Worm (Caenorhabditis elegans) whole organism, L2 larva: ENCODE data around the gene tmc-2.

Experiments
- F13H6.1 ChIP-seq: sonication (generic microtip); optimal IDR thresholded peaks from 2 replicates; lab custom pipeline; 2016; ENCODE audit warnings: missing genetic modification characterization, missing compliant biosample characterization
- R02D3.7 ChIP-seq: fragments of 150-350 bp; optimal IDR thresholded peaks from 2 replicates; lab custom pipeline; 2014; ENCODE audit warnings: missing biosample characterization, missing genetic modification characterization
- Y55F3AM.14 ChIP-seq: fragments of 200-800 bp; sonication (Bioruptor generic); optimal IDR thresholded peaks from 2 replicates; lab custom pipeline; 2018; ENCODE audit warnings: mild to moderate bottlenecking, missing genetic modification characterization, missing compliant biosample characterization
- ZK546.5 ChIP-seq: sonication (generic microtip); optimal IDR thresholded peaks from 2 replicates; lab custom pipeline; 2017; ENCODE audit warnings: missing biosample characterization, missing genetic modification characterization
- aly-2 ChIP-seq: fragments of 150-350 bp; optimal IDR thresholded peaks from 2 replicates; lab custom pipeline; 2014; ENCODE audit warnings: missing biosample characterization, missing genetic modification characterization
- ama-1 ChIP-seq: fragments of 150-350 bp; optimal IDR thresholded peaks from 2 replicates; lab custom pipeline; 2018; ENCODE audit warnings: inconsistent platforms
- blmp-1 ChIP-seq: sonication (generic microtip); optimal IDR thresholded peaks from 2 replicates; lab custom pipeline; 2017; ENCODE audit warnings: missing genetic modification characterization, mild to moderate bottlenecking, missing compliant biosample characterization, antibody characterized with exemption, moderate library complexity; ENCODE audit not compliant: insufficient read depth
- ceh-82 ChIP-seq: fragments of 150-350 bp; optimal IDR thresholded peaks from 2 replicates; lab custom pipeline; 2014; ENCODE audit warnings: missing biosample characterization, missing genetic modification characterization
- crh-2 ChIP-seq: sonication (generic microtip); optimal IDR thresholded peaks from 2 replicates; lab custom pipeline; 2017; ENCODE audit warnings: missing biosample characterization, missing genetic modification characterization
- egl-27 ChIP-seq: sonication (generic microtip); optimal IDR thresholded peaks from 3 replicates; lab custom pipeline; 2017; ENCODE audit warnings: missing biosample characterization, missing genetic modification reagents, missing genetic modification characterization
- elt-1 ChIP-seq: fragments of 150-350 bp; optimal IDR thresholded peaks from 2 replicates; lab custom pipeline; 2014; ENCODE audit warnings: missing biosample characterization, missing genetic modification characterization
- elt-3 ChIP-seq: sonication (generic microtip); optimal IDR thresholded peaks from 2 replicates; lab custom pipeline; 2017; ENCODE audit warnings: missing biosample characterization, missing genetic modification characterization
- fos-1 ChIP-seq: fragments of 150-350 bp; optimal IDR thresholded peaks from 2 replicates; lab custom pipeline; 2014; ENCODE audit warnings: missing biosample characterization, missing genetic modification characterization
- gmeb-1 ChIP-seq: fragments of 150-350 bp; optimal IDR thresholded peaks from 2 replicates; lab custom pipeline; 2014; ENCODE audit warnings: missing biosample characterization, missing genetic modification characterization
- lin-11 ChIP-seq: fragments of 150-350 bp; sonication (generic microtip); optimal IDR thresholded peaks from 2 replicates; lab custom pipeline; 2014; ENCODE audit warnings: missing biosample characterization, missing genetic modification characterization, inconsistent platforms, mixed read lengths
- lin-39 ChIP-seq: fragments of 150-350 bp; optimal IDR thresholded peaks from 2 replicates; lab custom pipeline; 2014; ENCODE audit warnings: missing biosample characterization, missing genetic modification reagents, missing genetic modification characterization
- lsy-2 ChIP-seq, 2 experiments: fragments of 150-350 bp in 1 of 2; sonication (generic microtip) in 1 of 2; optimal IDR thresholded peaks; 2 replicates each; lab custom pipeline; 2014 to 2017; ENCODE audit warnings: missing biosample characterization in 2 of 2, missing genetic modification characterization in 2 of 2
- mab-5 ChIP-seq: fragments of 150-350 bp; optimal IDR thresholded peaks from 2 replicates; lab custom pipeline; 2014; ENCODE audit warnings: missing biosample characterization, missing genetic modification characterization
- mbf-1 ChIP-seq: sonication (generic microtip); optimal IDR thresholded peaks from 2 replicates; lab custom pipeline; 2017; ENCODE audit warnings: missing biosample characterization, missing genetic modification characterization
- mdl-1 ChIP-seq, 2 experiments: fragments of 150-350 bp in 1 of 2; sonication (generic microtip) in 1 of 2; optimal IDR thresholded peaks; 2 replicates each; lab custom pipeline; 2017; ENCODE audit warnings: missing biosample characterization in 2 of 2, missing genetic modification characterization in 2 of 2
- nhr-10 ChIP-seq: sonication (generic microtip); optimal IDR thresholded peaks from 2 replicates; lab custom pipeline; 2017; ENCODE audit warnings: missing biosample characterization, missing genetic modification characterization
- nhr-11 ChIP-seq: fragments of 150-350 bp; optimal IDR thresholded peaks from 2 replicates; lab custom pipeline; 2014; ENCODE audit warnings: missing biosample characterization, missing genetic modification characterization
- nhr-12 ChIP-seq: fragments of 150-350 bp; optimal IDR thresholded peaks from 2 replicates; lab custom pipeline; 2014; ENCODE audit warnings: missing biosample characterization, missing genetic modification characterization
- nhr-129 ChIP-seq: fragments of 150-350 bp; optimal IDR thresholded peaks from 2 replicates; lab custom pipeline; 2014; ENCODE audit warnings: missing biosample characterization, missing genetic modification characterization
- nhr-23 ChIP-seq: fragments of 150-350 bp; optimal IDR thresholded peaks from 2 replicates; lab custom pipeline; 2014; ENCODE audit warnings: missing biosample characterization, missing genetic modification reagents, missing genetic modification characterization
- nhr-237 ChIP-seq: fragments of 150-350 bp; optimal IDR thresholded peaks from 2 replicates; lab custom pipeline; 2014; ENCODE audit warnings: missing biosample characterization, missing genetic modification characterization
- nhr-25 ChIP-seq: fragments of 150-350 bp; sonication (generic microtip); optimal IDR thresholded peaks from 3 replicates; lab custom pipeline; 2014; ENCODE audit warnings: missing biosample characterization, missing genetic modification characterization
- nhr-6 ChIP-seq: fragments of 150-350 bp; optimal IDR thresholded peaks from 2 replicates; lab custom pipeline; 2014; ENCODE audit warnings: missing biosample characterization, missing genetic modification characterization
- peb-1 ChIP-seq: fragments of 150-350 bp; optimal IDR thresholded peaks from 2 replicates; lab custom pipeline; 2014; ENCODE audit warnings: missing biosample characterization, missing genetic modification characterization
- skn-1 ChIP-seq: sonication (generic microtip); optimal IDR thresholded peaks from 2 replicates; lab custom pipeline; 2017; ENCODE audit warnings: missing biosample characterization, missing genetic modification characterization
- sma-3 ChIP-seq: sonication (generic microtip); optimal IDR thresholded peaks from 2 replicates; lab custom pipeline; 2016; ENCODE audit warnings: missing genetic modification reagents, missing genetic modification characterization, missing compliant biosample characterization
- sma-9 ChIP-seq, 2 experiments: fragments of 150-350 bp in 1 of 2; sonication (generic microtip) in 1 of 2; optimal IDR thresholded peaks; 2 replicates each; lab custom pipeline; 2014 to 2016; ENCODE audit warnings: missing genetic modification characterization in 2 of 2, mild to moderate bottlenecking in 1 of 2, missing biosample characterization in 1 of 2, missing compliant biosample characterization in 1 of 2, missing genetic modification reagents in 1 of 2, moderate library complexity in 1 of 2
- snpc-4 ChIP-seq: fragments of 150-350 bp; optimal IDR thresholded peaks from 2 replicates; lab custom pipeline; 2014; ENCODE audit warnings: missing biosample characterization, missing genetic modification characterization
- unc-55 ChIP-seq: fragments of 150-350 bp; sonication (generic microtip); optimal IDR thresholded peaks from 3 replicates; lab custom pipeline; 2014; ENCODE audit warnings: missing biosample characterization, missing genetic modification reagents, missing genetic modification characterization
- unc-62 ChIP-seq: fragments of 150-350 bp; optimal IDR thresholded peaks from 2 replicates; lab custom pipeline; 2014; ENCODE audit warnings: missing biosample characterization, missing genetic modification reagents, missing genetic modification characterization
- ztf-1 ChIP-seq: fragments of 200-800 bp; sonication (Bioruptor generic); conservative IDR thresholded peaks from 2 replicates; pipeline ENCODE4 v1.3.6; 2022; ENCODE audit warnings: missing genetic modification characterization, missing compliant biosample characterization
- ztf-4 ChIP-seq: fragments of 150-350 bp; optimal IDR thresholded peaks from 2 replicates; lab custom pipeline; 2014; ENCODE audit warnings: missing biosample characterization, missing genetic modification characterization

Gene tmc-2

DNA sequence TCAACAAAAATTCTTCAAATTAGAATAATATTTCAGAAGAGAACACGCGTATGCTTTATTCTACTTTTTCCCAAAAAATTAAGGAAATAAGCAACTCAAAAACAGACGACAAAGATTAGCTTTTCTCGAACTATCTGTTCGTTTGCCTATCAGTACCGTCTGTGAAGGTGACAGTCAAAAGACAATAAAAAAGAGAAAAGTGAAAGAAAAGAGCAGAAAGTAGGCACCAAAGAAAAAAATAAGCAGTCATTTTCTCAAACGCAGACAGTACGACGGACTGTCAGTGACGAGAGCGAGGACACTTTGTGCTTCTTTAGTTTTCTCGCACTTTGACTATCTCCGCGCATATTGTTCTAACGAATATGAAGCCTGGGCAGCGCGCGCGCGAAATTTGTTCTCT, 37.0 kb upstream of the tmc-2 start:
- no peak for TF ChIP-seq mdl-1 (tag; optimal IDR thresholded peaks at IDR 0.05; lab: Kevin White, UChicago)
- TF ChIP-seq ztf-1 (GFP tag; lab: Robert Waterston, UW) = no peak
- peak; percentile 52 for TF ChIP-seq fos-1
- TF ChIP-seq ceh-82 (tag; lab: Kevin White, UChicago) = no peak
- TF ChIP-seq, all 48 proteins: peak for 1

DNA sequence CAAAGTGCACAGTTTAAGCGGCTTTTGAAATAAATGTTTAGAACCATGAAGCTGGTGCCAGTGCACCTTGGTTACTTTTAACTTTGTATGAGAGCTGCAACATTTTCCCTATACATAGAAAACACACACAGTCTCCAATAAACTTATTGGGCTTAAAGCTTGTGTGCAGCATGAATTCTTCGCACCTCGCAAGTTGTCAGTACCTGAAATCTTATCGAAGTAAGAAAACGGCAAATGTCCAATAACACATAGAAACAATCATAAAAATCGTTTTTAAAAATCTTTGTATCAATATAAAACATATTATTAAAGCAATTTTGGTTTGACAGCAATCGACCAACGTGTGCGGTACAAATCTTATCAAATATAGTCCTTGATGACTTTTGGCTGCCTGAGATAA, 35.1 kb upstream of the tmc-2 start:
- TF ChIP-seq elt-1 (tag; lab: Kevin White, UChicago) (no peak), peb-1 (tag; lab: Kevin White, UChicago) (no peak), mdl-1 (tag; optimal IDR thresholded peaks at IDR 0.05; lab: Kevin White, UChicago) (no peak), lin-39 (no peak), nhr-6 (tag; lab: Kevin White, UChicago) (no peak), F13H6.1 (tag; lab: Kevin White, UChicago) (no peak), nhr-23 (no peak), ama-1 (lab: Kevin White, UChicago) (no peak), unc-62 (GFP tag; lab: Kevin White, UChicago) (no peak), mab-5 (tag; lab: Kevin White, UChicago) (no peak), blmp-1 (no peak), nhr-12 (tag; lab: Kevin White, UChicago) (no peak), sma-9 (GFP tag; optimal IDR thresholded peaks at IDR 0.05; lab: Kevin White, UChicago) (no peak), sma-9 (tag; optimal IDR thresholded peaks at IDR 0.05; lab: Kevin White, UChicago) (no peak), gmeb-1 (tag; lab: Kevin White, UChicago) (no peak), ztf-4 (tag; lab: Kevin White, UChicago) (no peak), fos-1 (no peak), lin-11 (tag; lab: Kevin White, UChicago) (no peak)

DNA sequence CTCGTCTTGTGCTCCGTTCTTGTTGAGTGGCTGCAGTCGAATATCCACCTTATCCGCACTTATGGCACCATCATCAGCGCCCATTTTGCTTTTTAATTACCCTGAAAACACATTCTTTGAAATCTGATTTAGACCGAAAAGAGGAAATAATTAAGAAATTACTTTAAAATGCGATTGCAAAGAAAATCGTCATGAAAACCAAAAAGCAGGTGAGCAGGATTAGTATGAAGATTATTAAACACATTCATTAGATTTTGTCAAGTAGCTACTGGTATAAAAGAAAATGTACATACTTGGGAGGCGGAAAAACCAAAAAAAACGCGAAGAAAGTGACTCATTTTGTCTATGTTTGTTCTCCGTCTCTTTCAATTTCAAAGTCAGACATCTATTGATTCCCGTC, 32.8 kb upstream of the tmc-2 start, which contains the start of gene B0416.5:
Gene B0416.5, minus strand, starts transcription at position 101 of the 400 bp plus-strand sequence.
- TF ChIP-seq fos-1 (no peak), lsy-2 (tag; optimal IDR thresholded peaks at IDR 0.05; lab: Kevin White, UChicago) (no peak), ztf-1 (GFP tag; lab: Robert Waterston, UW) (no peak), nhr-23 (no peak), nhr-129 (tag; lab: Kevin White, UChicago) (no peak), unc-55 (GFP tag; lab: Kevin White, UChicago) (peak; percentile 9), F13H6.1 (tag; lab: Kevin White, UChicago) (no peak)

DNA sequence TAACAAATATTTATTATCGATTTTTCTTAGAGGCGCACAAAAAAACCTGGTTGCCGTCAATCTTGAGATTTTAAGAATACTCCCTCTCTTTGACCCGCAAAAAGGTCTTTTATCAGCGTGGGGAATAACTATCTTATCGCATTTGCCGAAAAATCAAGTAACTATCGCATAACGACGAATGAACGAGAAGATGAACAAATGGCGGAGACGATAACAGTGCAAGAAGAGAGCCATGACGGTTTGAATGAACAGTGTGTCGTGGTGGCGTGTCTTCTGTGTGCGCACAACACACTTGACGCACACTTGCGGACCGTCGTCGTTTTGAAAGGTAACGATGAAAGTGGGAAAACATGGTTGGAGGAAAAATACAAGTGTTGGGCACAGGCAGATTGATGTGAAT, 31.6 kb upstream of the tmc-2 start:
- no peak for TF ChIP-seq skn-1
- TF ChIP-seq gmeb-1 (tag; lab: Kevin White, UChicago) = no peak
- TF ChIP-seq snpc-4 (tag; lab: Kevin White, UChicago) = no peak
- peak; percentile 46 for TF ChIP-seq crh-2 (tag; lab: Kevin White, UChicago)
- no peak for TF ChIP-seq unc-62 (GFP tag; lab: Kevin White, UChicago)
- TF ChIP-seq nhr-10 (tag; lab: Kevin White, UChicago) = no peak
- no peak for TF ChIP-seq Y55F3AM.14 (GFP tag; lab: Kevin White, UChicago)
- TF ChIP-seq elt-1 (tag; lab: Kevin White, UChicago) = no peak
- TF ChIP-seq fos-1 = peak; percentile 89
- no peak for TF ChIP-seq nhr-11
- TF ChIP-seq sma-9 (GFP tag; optimal IDR thresholded peaks at IDR 0.05; lab: Kevin White, UChicago) = peak; percentile 62
- no peak for TF ChIP-seq sma-9 (tag; optimal IDR thresholded peaks at IDR 0.05; lab: Kevin White, UChicago)
- no peak for TF ChIP-seq nhr-237
- no peak for TF ChIP-seq blmp-1
- no peak for TF ChIP-seq nhr-129 (tag; lab: Kevin White, UChicago)
- TF ChIP-seq F13H6.1 (tag; lab: Kevin White, UChicago) = no peak
- TF ChIP-seq lsy-2 (tag; optimal IDR thresholded peaks at IDR 0.05; lab: Kevin White, UChicago) = no peak
- no peak for TF ChIP-seq aly-2 (tag; lab: Kevin White, UChicago)
- no peak for TF ChIP-seq egl-27 (tag; lab: Kevin White, UChicago)

DNA sequence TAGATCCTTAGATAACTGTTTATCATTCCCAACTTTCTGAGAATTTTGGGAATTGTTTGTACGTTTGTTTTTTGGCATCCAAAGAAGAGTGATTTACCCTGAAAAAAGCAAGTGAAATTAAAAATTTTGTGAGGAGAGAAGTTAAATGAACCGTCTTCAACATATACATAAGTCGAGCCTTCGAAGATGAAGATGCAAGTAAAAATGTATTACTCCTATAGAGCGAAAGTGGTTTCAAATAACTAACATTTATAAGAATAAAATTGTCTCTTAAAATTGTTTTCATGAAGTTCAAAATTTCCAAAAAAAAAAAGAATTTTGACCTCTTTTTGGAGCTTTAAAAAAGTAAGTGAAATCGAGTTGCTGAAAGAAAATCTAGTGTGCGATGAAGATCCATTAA, 28.9 kb upstream of the tmc-2 start, which contains the start of gene B0416.10:
Gene B0416.10, minus strand, starts transcription at position 101 of the 400 bp plus-strand sequence.
- TF ChIP-seq skn-1 (no peak), nhr-12 (tag; lab: Kevin White, UChicago) (no peak), nhr-237 (no peak), nhr-25 (no peak), ZK546.5 (no peak), mdl-1 (tag; optimal IDR thresholded peaks at IDR 0.05; lab: Kevin White, UChicago) (no peak), R02D3.7 (tag; lab: Kevin White, UChicago) (no peak), aly-2 (tag; lab: Kevin White, UChicago) (no peak), ztf-4 (tag; lab: Kevin White, UChicago) (no peak), egl-27 (tag; lab: Kevin White, UChicago) (no peak), elt-3 (tag; lab: Kevin White, UChicago) (no peak), ama-1 (lab: Kevin White, UChicago) (no peak), ztf-1 (GFP tag; lab: Robert Waterston, UW) (no peak), lsy-2 (tag; optimal IDR thresholded peaks at IDR 0.05; lab: Kevin White, UChicago) (no peak), sma-3 (GFP tag; lab: Kevin White, UChicago) (no peak), ceh-82 (tag; lab: Kevin White, UChicago) (no peak), mbf-1 (tag; lab: Kevin White, UChicago) (no peak), lin-11 (tag; lab: Kevin White, UChicago) (no peak), unc-62 (GFP tag; lab: Kevin White, UChicago) (no peak)
